Fruit fly (Drosophila melanogaster) whole organism, embryonic: ENCODE measurements around the gene CG12446.
"Not testable (repeated sequence)": the region's sequence is repeated elsewhere in the genome, so short reads cannot be mapped to it uniquely, and the experiment has no call there.

Source experiments
- Atf3 ChIP-seq: fragments of 200-800 bp; sonication (Bioruptor generic); optimal IDR thresholded peaks from 3 replicates; lab custom pipeline; 2016; ENCODE audit warnings: missing biosample characterization, missing genetic modification characterization
- CG13894 ChIP-seq: fragments of 200-800 bp; sonication (Bioruptor generic); optimal IDR thresholded peaks from 3 replicates; lab custom pipeline; 2018; ENCODE audit warnings: missing biosample characterization, mild to moderate bottlenecking, missing genetic modification characterization, moderate library complexity
- CG15601 ChIP-seq: fragments of 200-800 bp; sonication (Bioruptor generic); optimal IDR thresholded peaks from 3 replicates; lab custom pipeline; 2019; ENCODE audit warnings: missing biosample characterization, mild to moderate bottlenecking, missing genetic modification characterization, moderate library complexity
- CG17359 ChIP-seq: fragments of 200-800 bp; sonication (Bioruptor generic); optimal IDR thresholded peaks from 3 replicates; lab custom pipeline; 2018; ENCODE audit warnings: missing biosample characterization, mild to moderate bottlenecking, missing genetic modification characterization, moderate library complexity
- CG2129 ChIP-seq: fragments of 200-800 bp; sonication (Bioruptor generic); IDR thresholded peaks from 2 replicates; pipeline ENCODE4 v1.3.6; 2022; ENCODE audit warnings: missing biosample characterization, missing genetic modification characterization; ENCODE audit not compliant: partially characterized antibody
- CG2199 ChIP-seq: fragments of 200-800 bp; sonication (Bioruptor generic); IDR thresholded peaks from 3 replicates; pipeline ENCODE4 v1.3.6; 2022; ENCODE audit warnings: missing biosample characterization, missing genetic modification characterization
- CG3163 ChIP-seq: fragments of 200-800 bp; sonication (Bioruptor generic); optimal IDR thresholded peaks from 3 replicates; lab custom pipeline; 2016; ENCODE audit warnings: missing biosample characterization, missing genetic modification characterization
- CG3281 ChIP-seq: fragments of 200-800 bp; sonication (Bioruptor generic); optimal IDR thresholded peaks from 3 replicates; lab custom pipeline; 2017; ENCODE audit warnings: missing biosample characterization, mild to moderate bottlenecking, missing genetic modification characterization
- CG34224 ChIP-seq: fragments of 200-800 bp; sonication (Bioruptor generic); IDR thresholded peaks from 3 replicates; pipeline ENCODE4 v1.3.6; 2022; ENCODE audit warnings: missing biosample characterization, missing genetic modification characterization; ENCODE audit not compliant: partially characterized antibody
- CG6175 ChIP-seq: fragments of 200-800 bp; sonication (Bioruptor generic); IDR thresholded peaks from 3 replicates; pipeline ENCODE4 v1.3.6; 2022; ENCODE audit warnings: missing biosample characterization, missing genetic modification characterization
- CG6254 ChIP-seq: fragments of 200-800 bp; sonication (Bioruptor generic); optimal IDR thresholded peaks from 3 replicates; lab custom pipeline; 2017; ENCODE audit warnings: mild to moderate bottlenecking, missing biosample characterization, missing genetic modification reagents, missing genetic modification characterization
- CG6791 ChIP-seq: fragments of 200-800 bp; sonication (Bioruptor generic); IDR thresholded peaks from 3 replicates; pipeline ENCODE4 v1.3.6; 2022; ENCODE audit warnings: missing biosample characterization, missing genetic modification characterization; ENCODE audit not compliant: partially characterized antibody
- CG7372 ChIP-seq: fragments of 200-800 bp; sonication (Bioruptor generic); IDR thresholded peaks from 2 replicates; pipeline ENCODE4 v1.3.6; 2022; ENCODE audit warnings: missing biosample characterization, missing genetic modification characterization
- CG7963 ChIP-seq: fragments of 200-800 bp; sonication (Bioruptor generic); IDR thresholded peaks from 3 replicates; pipeline ENCODE4 v1.3.6; 2022; ENCODE audit warnings: missing biosample characterization, missing genetic modification characterization; ENCODE audit not compliant: partially characterized antibody
- CG9932 ChIP-seq: fragments of 200-800 bp; sonication (Bioruptor generic); IDR thresholded peaks from 2 replicates; pipeline ENCODE4 v1.3.6; 2022; ENCODE audit warnings: missing biosample characterization, missing genetic modification characterization
- CkIIα-i1 ChIP-seq: fragments of 200-800 bp; sonication (Bioruptor generic); IDR thresholded peaks from 2 replicates; pipeline ENCODE4 v1.3.6; 2022; ENCODE audit warnings: missing biosample characterization, missing genetic modification characterization
- Deaf1 ChIP-seq: fragments of 200-800 bp; optimal IDR thresholded peaks from 3 replicates; lab custom pipeline; 2019; ENCODE audit warnings: missing biosample characterization, mild to moderate bottlenecking, missing genetic modification characterization, moderate library complexity
- Dll ChIP-seq: fragments of 200-800 bp; sonication (Bioruptor generic); IDR thresholded peaks from 4 replicates; pipeline ENCODE4 v1.3.6; 2022; ENCODE audit warnings: missing biosample characterization, missing genetic modification characterization; ENCODE audit not compliant: partially characterized antibody
- Doc3 ChIP-seq: fragments of 200-800 bp; sonication (Bioruptor generic); IDR thresholded peaks from 3 replicates; pipeline ENCODE4 v1.3.6; 2022; ENCODE audit warnings: missing biosample characterization, missing genetic modification characterization; ENCODE audit not compliant: partially characterized antibody
- ERR ChIP-seq: fragments of 200-800 bp; sonication (Bioruptor generic); optimal IDR thresholded peaks from 2 replicates; lab custom pipeline; 2016; ENCODE audit warnings: missing biosample characterization, missing genetic modification characterization
- HmgZ ChIP-seq: fragments of 200-800 bp; sonication (Bioruptor generic); optimal IDR thresholded peaks from 2 replicates; lab custom pipeline; 2018; ENCODE audit warnings: missing biosample characterization, mild to moderate bottlenecking, missing genetic modification characterization
- Hr39 ChIP-seq: fragments of >200 bp; optimal IDR thresholded peaks from 2 replicates; lab custom pipeline; 2017
- Hr51 ChIP-seq, 2 experiments: fragments of 200-800 bp; sonication (Bioruptor generic); optimal IDR thresholded peaks; 2 replicates in 1 of 2; 3 replicates in 1 of 2; lab custom pipeline; 2016 to 2018; ENCODE audit warnings: missing biosample characterization in 2 of 2, missing genetic modification characterization in 2 of 2, mild to moderate bottlenecking in 1 of 2, moderate library complexity in 1 of 2
- Lpt ChIP-seq: fragments of >200 bp; optimal IDR thresholded peaks from 2 replicates; lab custom pipeline; 2018; ENCODE audit warnings: missing biosample characterization, missing genetic modification characterization
- Opbp ChIP-seq: fragments of 200-800 bp; sonication (Bioruptor generic); IDR thresholded peaks from 3 replicates; pipeline ENCODE4 v1.3.6; 2022; ENCODE audit warnings: missing biosample characterization, missing genetic modification characterization; ENCODE audit not compliant: partially characterized antibody
- Stat92E ChIP-seq, 3 experiments: fragments of >200 bp in 2 of 3; fragments of 200-800 bp in 1 of 3; sonication (Bioruptor generic) in 1 of 3; optimal IDR thresholded peaks; 2 replicates each; lab custom pipeline; 2017 to 2019; ENCODE audit warnings: missing biosample characterization in 3 of 3, missing genetic modification characterization in 3 of 3, mild to moderate bottlenecking in 1 of 3, moderate library complexity in 1 of 3
- ap ChIP-seq: fragments of 200-800 bp; sonication (Bioruptor generic); IDR thresholded peaks from 2 replicates; pipeline ENCODE4 v1.3.6; 2022; ENCODE audit warnings: missing biosample characterization, missing genetic modification characterization
- ato ChIP-seq: fragments of 200-800 bp; sonication (Bioruptor generic); IDR thresholded peaks from 2 replicates; pipeline ENCODE4 v1.3.6; 2022; ENCODE audit warnings: missing biosample characterization, missing genetic modification characterization; ENCODE audit not compliant: partially characterized antibody
- bigmax ChIP-seq: fragments of 200-800 bp; sonication (Bioruptor generic); optimal IDR thresholded peaks from 2 replicates; lab custom pipeline; 2018; ENCODE audit warnings: missing biosample characterization, mild to moderate bottlenecking, missing genetic modification characterization
- chinmo ChIP-seq: fragments of 200-800 bp; sonication (Bioruptor generic); IDR thresholded peaks from 4 replicates; pipeline ENCODE4 v1.3.6; 2022; ENCODE audit warnings: missing biosample characterization, missing genetic modification characterization; ENCODE audit not compliant: partially characterized antibody
- crol ChIP-seq: fragments of 200-800 bp; sonication (Bioruptor generic); IDR thresholded peaks from 2 replicates; pipeline ENCODE4 v1.3.6; 2022; ENCODE audit warnings: missing biosample characterization, missing genetic modification characterization
- dpn ChIP-seq, 2 experiments: fragments of 200-800 bp; sonication (Bioruptor generic); optimal IDR thresholded peaks; 3 replicates each; lab custom pipeline; 2016; ENCODE audit warnings: missing biosample characterization in 2 of 2, missing genetic modification characterization in 2 of 2
- ind ChIP-seq: fragments of 200-800 bp; sonication (Bioruptor generic); optimal IDR thresholded peaks from 3 replicates; lab custom pipeline; 2016; ENCODE audit warnings: missing biosample characterization, missing genetic modification characterization
- maf-S ChIP-seq: fragments of 200-800 bp; sonication (Bioruptor generic); optimal IDR thresholded peaks from 2 replicates; lab custom pipeline; 2016; ENCODE audit warnings: missing biosample characterization, missing genetic modification characterization
- mld ChIP-seq: fragments of 200-800 bp; sonication (Bioruptor generic); IDR thresholded peaks from 3 replicates; pipeline ENCODE4 v1.3.6; 2022; ENCODE audit warnings: missing biosample characterization, missing genetic modification characterization; ENCODE audit not compliant: partially characterized antibody
- peb ChIP-seq: fragments of 200-800 bp; sonication (Bioruptor generic); IDR thresholded peaks from 2 replicates; pipeline ENCODE4 v1.3.6; 2022; ENCODE audit warnings: missing biosample characterization, missing genetic modification characterization
- pfk ChIP-seq: fragments of 200-800 bp; sonication (Bioruptor generic); optimal IDR thresholded peaks from 2 replicates; lab custom pipeline; 2018; ENCODE audit warnings: missing biosample characterization, mild to moderate bottlenecking, missing genetic modification characterization, moderate library complexity
- prd ChIP-seq, 3 experiments: fragments of >200 bp in 2 of 3; fragments of 200-800 bp in 1 of 3; sonication (Bioruptor generic) in 1 of 3; optimal IDR thresholded peaks in 2 of 3; IDR thresholded peaks in 1 of 3; 2 replicates in 2 of 3; 3 replicates in 1 of 3; pipeline versions ENCODE4 v1.3.6 to Lab custom; 2017 to 2022; ENCODE audit warnings: missing biosample characterization in 1 of 3, missing genetic modification characterization in 1 of 3
- sens-2 ChIP-seq: fragments of 200-800 bp; sonication (Bioruptor generic); IDR thresholded peaks from 2 replicates; pipeline ENCODE4 v1.3.6; 2022; ENCODE audit warnings: missing biosample characterization, missing genetic modification characterization
- tna ChIP-seq: fragments of 200-800 bp; sonication (Bioruptor generic); IDR thresholded peaks from 2 replicates; pipeline ENCODE4 v1.3.6; 2022; ENCODE audit warnings: missing biosample characterization, missing genetic modification characterization; ENCODE audit not compliant: partially characterized antibody
- ttk ChIP-seq: fragments of 200-800 bp; sonication (Bioruptor generic); IDR thresholded peaks from 2 replicates; pipeline ENCODE4 v2.1.2; 2022; ENCODE audit warnings: missing biosample characterization, missing genetic modification characterization
- twi ChIP-seq: fragments of 200-800 bp; optimal IDR thresholded peaks from 2 replicates; lab custom pipeline; 2019; ENCODE audit warnings: missing biosample characterization, mild to moderate bottlenecking, missing genetic modification characterization, moderate library complexity
- z ChIP-seq: fragments of 200-800 bp; sonication (Bioruptor generic); IDR thresholded peaks from 3 replicates; pipeline ENCODE4 v1.3.6; 2022; ENCODE audit warnings: missing biosample characterization, missing genetic modification characterization

CG12446 gene

dm6 chrX:22811835-22812234 is at the start of gene CG12446:
Gene CG12446, minus strand, starts transcription at chrX:22811935.
- not testable (repeated sequence) for TF ChIP-seq Atf3 (GFP tag; lab: Kevin White, UChicago); CG15601 (tag; lab: Kevin White, UChicago); CkIIα-i1 (GFP tag; lab: Robert Waterston, UW)

- TF ChIP-seq Doc3 (GFP tag; lab: Robert Waterston, UW) (no peak), CG9932 (GFP tag; lab: Robert Waterston, UW) (no peak), sens-2 (GFP tag; lab: Robert Waterston, UW) (no peak), tna (no peak), bigmax (GFP tag; lab: Kevin White, UChicago) (no peak), CG2199 (GFP tag; lab: Robert Waterston, UW) (peak; percentile 67; the same call in 2 of the 3 replicates), z (GFP tag; lab: Robert Waterston, UW) (peak; percentile 82), ap (GFP tag; lab: Robert Waterston, UW) (no peak), CG6175 (GFP tag; lab: Robert Waterston, UW) (no peak), ttk (GFP tag; lab: Robert Waterston, UW) (no peak), Deaf1 (tag; lab: Kevin White, UChicago) (peak; percentile 46), CG3281 (GFP tag; lab: Kevin White, UChicago) (no peak), twi (tag; lab: Kevin White, UChicago) (peak; percentile 56), dpn (GFP tag; optimal IDR thresholded peaks at IDR 0.05; lab: Kevin White, UChicago) (no peak), HmgZ (tag; lab: Kevin White, UChicago) (no peak), peb (GFP tag; lab: Robert Waterston, UW) (no peak)
Observed at dm6 chrX:22859286-22859685, 47.6 kb upstream of the CG12446 start.

- TF ChIP-seq CG2199 (GFP tag; lab: Robert Waterston, UW) (peak; percentile 93; the same call in 2 of the 3 replicates), Stat92E (GFP tag; optimal IDR thresholded peaks at IDR 0.05; lab: Kevin White, UChicago) (no peak), pfk (no peak), CG13894 (tag; lab: Kevin White, UChicago) (peak; percentile 8), CG17359 (tag; lab: Kevin White, UChicago) (no peak), Hr39 (lab: Kevin White, UChicago) (peak; percentile 21), chinmo (GFP tag; lab: Robert Waterston, UW) (no peak), crol (peak; percentile 75), ERR (GFP tag; lab: Kevin White, UChicago) (no peak), prd (optimal IDR thresholded peaks at IDR 0.05; lab: Kevin White, UChicago) (no peak), prd (GFP tag; IDR thresholded peaks at IDR 0.05; lab: Robert Waterston, UW) (no peak)
Observed at dm6 chrX:22858076-22858475, 46.3 kb upstream of the CG12446 start.

dm6 chrX:22854994-22855708 is 43.4 kb upstream of the CG12446 start, which contains the start of gene fog:
Gene fog, minus strand, starts transcription at chrX:22855194.
- TF ChIP-seq maf-S, result no peak
- TF ChIP-seq CG3163 (GFP tag; lab: Kevin White, UChicago), result peak; percentile 88
- no peak for TF ChIP-seq CG6254
- TF ChIP-seq Hr51 (GFP tag; optimal IDR thresholded peaks at IDR 0.05; lab: Kevin White, UChicago), result no peak
- 0 out of 3 replicates have a peak, but pooled peaks have one; percentile 13 for TF ChIP-seq mld
- TF ChIP-seq CG6791 (GFP tag; lab: Robert Waterston, UW), result peak; percentile 72
- peak; percentile 37; the same call in 1 of the 3 replicates for TF ChIP-seq CG7963 (GFP tag; lab: Robert Waterston, UW)
- no peak for TF ChIP-seq CG7372 (GFP tag; lab: Robert Waterston, UW)
- peak; percentile 30; the same call in 1 of the 2 replicates for TF ChIP-seq ato (GFP tag; lab: Robert Waterston, UW)
- TF ChIP-seq ind (GFP tag; lab: Kevin White, UChicago), result no peak
- TF ChIP-seq CG17359 (tag; lab: Kevin White, UChicago), result no peak
- peak; percentile 37; the same call in 1 of the 4 replicates for TF ChIP-seq Dll (GFP tag; lab: Robert Waterston, UW)
- no peak for TF ChIP-seq Opbp (GFP tag; lab: Robert Waterston, UW)
- TF ChIP-seq CG2129, result no peak
- TF ChIP-seq CG34224, result peak; percentile 22; the same call in 1 of the 3 replicates
- no peak for TF ChIP-seq Lpt (GFP tag; lab: Kevin White, UChicago)
